Worm (Caenorhabditis elegans) whole organism, midembryonic: ENCODE measurements around the gene F56C4.1.
"Not testable (repeated sequence)": the region's sequence is repeated elsewhere in the genome, so short reads cannot be mapped to it uniquely, and the experiment has no call there.

Experiments
- flt-1 ChIP-seq: fragments of 200-800 bp; sonication (Bioruptor generic); IDR thresholded peaks from 2 replicates; pipeline ENCODE4 v1.3.6; 2022; ENCODE audit warnings: missing genetic modification characterization, missing compliant biosample characterization
- ztf-23 ChIP-seq: fragments of 200-800 bp; sonication (Bioruptor generic); IDR thresholded peaks from 2 replicates; pipeline ENCODE4 v1.3.6; 2022; ENCODE audit warnings: missing genetic modification reagents, missing genetic modification characterization, missing compliant biosample characterization
- ztf-29 ChIP-seq: fragments of 200-800 bp; sonication (Bioruptor generic); IDR thresholded peaks from 2 replicates; pipeline ENCODE4 v1.3.6; 2022; ENCODE audit warnings: missing genetic modification reagents, missing genetic modification characterization, missing compliant biosample characterization

The F56C4.1 gene

ce11 chrIV:10685758-10686157 is 49.0 kb downstream of the F56C4.1 start, which contains the start of the genes K08C7.6 and R102.1:
TSS of gene K08C7.6 (minus strand) at chrIV:10685858.
TSS of gene R102.1 (plus strand) at chrIV:10686048.
- TF ChIP-seq ztf-29 (GFP tag; lab: Robert Waterston, UW): no peak

ce11 chrIV:10687307-10687706 is 50.6 kb downstream of the F56C4.1 start, which contains the start of gene R102.2:
TSS of gene R102.2 (plus strand) at chrIV:10687607.
- TF ChIP-seq ztf-23, ztf-29, flt-1 (GFP tag; lab: Robert Waterston, UW): not testable (repeated sequence)
